Worm (Caenorhabditis elegans) whole organism, L2 larva: Measurements from ENCODE around the gene syx-5.

Experiments used
- ZK546.5 ChIP-seq: sonication (generic microtip); optimal IDR thresholded peaks from 2 replicates; lab custom pipeline; 2017; ENCODE audit warnings: missing biosample characterization, missing genetic modification characterization
- aly-2 ChIP-seq: fragments of 150-350 bp; optimal IDR thresholded peaks from 2 replicates; lab custom pipeline; 2014; ENCODE audit warnings: missing biosample characterization, missing genetic modification characterization
- ama-1 ChIP-seq: fragments of 150-350 bp; optimal IDR thresholded peaks from 2 replicates; lab custom pipeline; 2018; ENCODE audit warnings: inconsistent platforms
- lin-13 ChIP-seq: fragments of 150-350 bp; optimal IDR thresholded peaks from 2 replicates; lab custom pipeline; 2014; ENCODE audit warnings: missing biosample characterization, missing genetic modification reagents, missing genetic modification characterization
- mdl-1 ChIP-seq, 2 experiments: fragments of 150-350 bp in 1 of 2; sonication (generic microtip) in 1 of 2; optimal IDR thresholded peaks; 2 replicates each; lab custom pipeline; 2017; ENCODE audit warnings: missing biosample characterization in 2 of 2, missing genetic modification characterization in 2 of 2
- unc-62 ChIP-seq: fragments of 150-350 bp; optimal IDR thresholded peaks from 2 replicates; lab custom pipeline; 2014; ENCODE audit warnings: missing biosample characterization, missing genetic modification reagents, missing genetic modification characterization
- ztf-11 ChIP-seq: sonication (generic microtip); optimal IDR thresholded peaks from 2 replicates; lab custom pipeline; 2017; ENCODE audit warnings: missing biosample characterization, missing genetic modification characterization

- TF ChIP-seq aly-2 (no peak), ZK546.5 (no peak), unc-62 (GFP tag; lab: Kevin White, UChicago) (no peak), ztf-11 (no peak), lin-13 (GFP tag; lab: Kevin White, UChicago) (no peak), mdl-1 (tag; optimal IDR thresholded peaks at IDR 0.05; lab: Kevin White, UChicago) (no peak), ama-1 (lab: Kevin White, UChicago) (no peak)
Observed at ce11 chrV:11787258-11787657, 22.6 kb downstream of the syx-5 start, which contains the start of gene F55A11.7.
